Worm (Caenorhabditis elegans) whole organism, mixed stage, embryonic: Measurements from ENCODE around the gene Y56A3A.6.

Experiments
- elt-1 ChIP-seq: sonication (generic microtip); optimal IDR thresholded peaks from 2 replicates; lab custom pipeline; 2017; ENCODE audit warnings: missing genetic modification characterization, mild to moderate bottlenecking, missing compliant biosample characterization, antibody characterized with exemption, moderate library complexity, borderline replicate concordance; ENCODE audit not compliant: insufficient read depth
- lsy-2 ChIP-seq: fragments of 150-350 bp; optimal IDR thresholded peaks from 2 replicates; lab custom pipeline; 2014; ENCODE audit warnings: missing biosample characterization, missing genetic modification characterization
- nhr-76 ChIP-seq: sonication (generic microtip); optimal IDR thresholded peaks from 2 replicates; lab custom pipeline; 2017; ENCODE audit warnings: missing biosample characterization, missing genetic modification characterization
- pha-4 ChIP-seq: fragments of 150-350 bp; optimal IDR thresholded peaks from 2 replicates; lab custom pipeline; 2018; ENCODE audit warnings: missing biosample characterization, missing genetic modification reagents, missing genetic modification characterization
- snpc-4 ChIP-seq: fragments of 150-350 bp; optimal IDR thresholded peaks from 2 replicates; lab custom pipeline; 2014; ENCODE audit warnings: missing biosample characterization, missing genetic modification characterization
- unc-62 ChIP-seq: fragments of 150-350 bp; optimal IDR thresholded peaks from 2 replicates; lab custom pipeline; 2014; ENCODE audit warnings: missing biosample characterization, missing genetic modification reagents, missing genetic modification characterization
- ztf-11 ChIP-seq: fragments of 150-350 bp; optimal IDR thresholded peaks from 2 replicates; lab custom pipeline; 2014; ENCODE audit warnings: missing biosample characterization, missing genetic modification characterization

DNA sequence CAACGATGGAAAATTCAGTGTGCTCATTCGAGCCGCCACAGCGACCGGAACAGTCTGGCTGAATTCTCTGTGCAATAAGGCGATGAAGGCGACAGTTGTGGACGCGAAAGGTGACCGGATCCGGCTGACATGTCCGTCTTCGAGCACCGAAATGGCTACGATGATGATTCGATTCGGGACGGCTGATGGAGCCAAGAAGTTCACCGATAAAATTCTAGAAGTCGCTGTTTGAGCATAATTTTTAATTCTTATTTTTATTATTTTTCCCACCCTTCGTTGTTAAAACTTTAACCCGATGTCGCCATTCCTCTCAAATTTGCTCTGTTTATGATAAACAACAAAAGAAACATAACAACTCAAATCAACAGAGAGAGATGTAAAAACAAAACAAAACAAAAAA is 38.9 kb upstream of the Y56A3A.6 start:
- TF ChIP-seq ztf-11 (tag; lab: Kevin White, UChicago) (no peak), pha-4 (tag; lab: Kevin White, UChicago) (no peak), nhr-76 (tag; lab: Kevin White, UChicago) (no peak), unc-62 (GFP tag; lab: Kevin White, UChicago) (no peak), lsy-2 (tag; lab: Kevin White, UChicago) (no peak), snpc-4 (no peak), elt-1 (tag; lab: Kevin White, UChicago) (no peak)
